Fruit fly (Drosophila melanogaster) whole organism, wandering third instar larva: ENCODE results near the gene CG17118.

Experiments
- CG9705 ChIP-seq: fragments of 200-800 bp; sonication (Bioruptor generic); optimal IDR thresholded peaks from 2 replicates; lab custom pipeline; 2018; ENCODE audit warnings: missing biosample characterization, mild to moderate bottlenecking, missing genetic modification characterization
- Dfd ChIP-seq: fragments of >200 bp; optimal IDR thresholded peaks from 2 replicates; lab custom pipeline; 2017; ENCODE audit warnings: missing biosample characterization, missing genetic modification characterization
- br ChIP-seq: fragments of 200-800 bp; sonication (Bioruptor generic); optimal IDR thresholded peaks from 2 replicates; lab custom pipeline; 2016; ENCODE audit warnings: missing biosample characterization, missing genetic modification characterization
- dmrt93B ChIP-seq: fragments of 200-800 bp; sonication (Bioruptor generic); optimal IDR thresholded peaks from 2 replicates; lab custom pipeline; 2018; ENCODE audit warnings: missing biosample characterization, mild to moderate bottlenecking, missing genetic modification characterization
- pan ChIP-seq: fragments of >200 bp; optimal IDR thresholded peaks from 2 replicates; lab custom pipeline; 2017
- psq ChIP-seq: fragments of 200-800 bp; sonication (Bioruptor generic); optimal IDR thresholded peaks from 3 replicates; lab custom pipeline; 2017; ENCODE audit warnings: missing biosample characterization, mild to moderate bottlenecking, missing genetic modification characterization, moderate library complexity
- sage ChIP-seq: fragments of 200-800 bp; sonication (Bioruptor generic); optimal IDR thresholded peaks from 2 replicates; lab custom pipeline; 2016; ENCODE audit warnings: missing biosample characterization, mild to moderate bottlenecking, missing genetic modification characterization
- tai ChIP-seq: sonication (Bioruptor generic); optimal IDR thresholded peaks from 2 replicates; lab custom pipeline; 2016; ENCODE audit warnings: missing biosample characterization, missing genetic modification characterization
- usp ChIP-seq: fragments of >200 bp; optimal IDR thresholded peaks from 2 replicates; lab custom pipeline; 2017; ENCODE audit warnings: missing biosample characterization, missing genetic modification characterization

DNA sequence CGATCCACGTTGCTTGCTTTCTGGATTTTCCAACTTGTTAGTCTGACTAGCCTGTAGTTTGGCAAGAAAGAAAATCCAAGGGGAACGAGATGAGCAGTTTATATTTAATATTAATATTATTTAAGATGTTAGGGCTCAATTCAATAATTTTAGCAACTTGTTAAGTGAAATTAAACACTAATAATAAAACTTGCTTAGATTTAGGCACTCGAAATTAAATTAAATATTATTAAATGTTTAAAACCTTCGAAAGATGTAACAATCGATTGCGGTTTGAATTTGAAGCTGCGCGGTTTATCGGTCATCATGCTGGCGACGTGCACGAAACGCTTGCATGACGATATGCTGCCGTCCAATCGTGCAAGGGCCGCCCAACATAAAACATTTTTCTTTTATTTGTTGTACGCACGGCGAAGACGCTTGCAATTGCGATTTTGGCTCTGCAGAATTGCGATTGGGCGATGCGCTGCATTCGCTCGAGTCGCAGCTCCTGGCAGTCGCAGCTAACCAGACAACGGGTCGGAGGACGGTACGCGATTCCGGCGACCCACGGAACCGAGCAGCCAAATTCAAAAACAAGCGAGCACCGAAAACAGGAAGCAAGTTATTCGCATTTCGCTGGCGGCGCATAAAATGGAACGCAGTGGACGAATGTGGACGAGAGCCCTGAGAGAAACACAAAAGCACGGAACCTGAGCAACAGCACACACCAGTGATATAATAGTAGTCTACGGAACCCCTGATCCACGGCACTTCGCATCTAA, 7.1 kb downstream of the CG17118 start, which contains the start of the genes Vha16-5 and CG12299:
- TF ChIP-seq tai (GFP tag; lab: Kevin White, UChicago) (no peak), pan (no peak), br (GFP tag; lab: Kevin White, UChicago) (peak; percentile 67), dmrt93B (no peak), sage (no peak), Dfd (no peak), usp (GFP tag; lab: Kevin White, UChicago) (no peak), CG9705 (no peak), psq (peak; percentile 41)
